Worm (Caenorhabditis elegans) whole organism, L4 larva: ENCODE data around the gene T09F3.4.

Experiments
- D1046.2 ChIP-seq: fragments of 200-800 bp; sonication (Bioruptor generic); IDR thresholded peaks from 2 replicates; pipeline ENCODE4 v1.3.6; 2022; ENCODE audit warnings: missing genetic modification characterization, missing compliant biosample characterization
- T20F7.1 ChIP-seq: fragments of 200-800 bp; sonication (Bioruptor generic); optimal IDR thresholded peaks from 2 replicates; lab custom pipeline; 2018; ENCODE audit warnings: mild to moderate bottlenecking, missing genetic modification characterization, missing compliant biosample characterization
- T26A8.4 ChIP-seq: fragments of 200-800 bp; sonication (Bioruptor generic); IDR thresholded peaks from 2 replicates; pipeline ENCODE4 v1.3.6; 2022; ENCODE audit warnings: missing genetic modification characterization, missing compliant biosample characterization
- Y105C5A.15 ChIP-seq: fragments of 200-800 bp; sonication (Bioruptor generic); IDR thresholded peaks from 2 replicates; pipeline ENCODE4 v1.3.6; 2022; ENCODE audit warnings: missing genetic modification characterization, missing compliant biosample characterization
- ZK337.2 ChIP-seq: fragments of 200-800 bp; sonication (Bioruptor generic); IDR thresholded peaks from 2 replicates; pipeline ENCODE4 v1.3.6; 2022; ENCODE audit warnings: missing genetic modification reagents, missing genetic modification characterization, missing compliant biosample characterization
- ZK546.5 ChIP-seq, 2 experiments: sonication (generic microtip); optimal IDR thresholded peaks; 2 replicates each; lab custom pipeline; 2017; ENCODE audit warnings: missing biosample characterization in 2 of 2, missing genetic modification characterization in 2 of 2
- aha-1 ChIP-seq: fragments of 150-350 bp; peaks from one replicate; lab custom pipeline; 2014; ENCODE audit warnings: missing biosample characterization, missing genetic modification characterization
- ama-1 ChIP-seq: fragments of 150-350 bp; optimal IDR thresholded peaks from 2 replicates; lab custom pipeline; 2014; ENCODE audit warnings: inconsistent platforms, mixed read lengths
- attf-4 ChIP-seq: sonication (generic microtip); optimal IDR thresholded peaks from 3 replicates; lab custom pipeline; 2017; ENCODE audit warnings: missing biosample characterization, missing genetic modification characterization
- ceh-20 ChIP-seq: fragments of 200-800 bp; sonication (Bioruptor generic); IDR thresholded peaks from 2 replicates; pipeline ENCODE4 v1.3.6; 2022; ENCODE audit warnings: missing genetic modification reagents, missing genetic modification characterization, missing compliant biosample characterization
- ceh-28 ChIP-seq: fragments of 150-350 bp; optimal IDR thresholded peaks from 2 replicates; lab custom pipeline; 2014; ENCODE audit warnings: missing biosample characterization, missing genetic modification reagents, missing genetic modification characterization
- cey-2 ChIP-seq: sonication (generic microtip); optimal IDR thresholded peaks from 3 replicates; lab custom pipeline; 2017; ENCODE audit warnings: missing genetic modification characterization, mild to moderate bottlenecking, missing compliant biosample characterization, antibody characterized with exemption, borderline replicate concordance; ENCODE audit not compliant: insufficient read depth
- ctbp-1 ChIP-seq: fragments of 200-800 bp; sonication (Bioruptor generic); IDR thresholded peaks from 2 replicates; pipeline ENCODE4 v1.3.6; 2022; ENCODE audit warnings: missing genetic modification reagents, missing genetic modification characterization, missing compliant biosample characterization
- dmd-6 ChIP-seq: fragments of 200-800 bp; sonication (Bioruptor generic); IDR thresholded peaks from 2 replicates; pipeline ENCODE4 v1.3.6; 2022; ENCODE audit warnings: missing genetic modification reagents, missing genetic modification characterization, missing compliant biosample characterization
- dmd-9 ChIP-seq: fragments of 200-800 bp; sonication (Bioruptor generic); IDR thresholded peaks from 2 replicates; pipeline ENCODE4 v1.3.6; 2022; ENCODE audit warnings: missing genetic modification reagents, missing genetic modification characterization, missing compliant biosample characterization
- dpl-1 ChIP-seq: fragments of 150-350 bp; optimal IDR thresholded peaks from 2 replicates; lab custom pipeline; 2014; ENCODE audit warnings: missing biosample characterization, missing genetic modification reagents, missing genetic modification characterization
- duxl-1 ChIP-seq: sonication (generic microtip); optimal IDR thresholded peaks from 2 replicates; lab custom pipeline; 2016; ENCODE audit warnings: mild to moderate bottlenecking, missing genetic modification characterization, moderate library complexity, missing compliant biosample characterization; ENCODE audit not compliant: poor library complexity
- dve-1 ChIP-seq: sonication (generic microtip); optimal IDR thresholded peaks from 2 replicates; lab custom pipeline; 2017; ENCODE audit warnings: antibody characterized with exemption, mild to moderate bottlenecking, missing genetic modification characterization, missing compliant biosample characterization; ENCODE audit not compliant: insufficient read depth
- egl-43 ChIP-seq: fragments of 200-800 bp; sonication (Bioruptor generic); IDR thresholded peaks from 2 replicates; pipeline ENCODE4 v1.3.6; 2022; ENCODE audit warnings: missing genetic modification reagents, missing genetic modification characterization, missing compliant biosample characterization
- hif-1 ChIP-seq, 2 experiments: sonication (generic microtip); optimal IDR thresholded peaks; 2 replicates each; lab custom pipeline; 2016 to 2017; ENCODE audit warnings: missing compliant biosample characterization in 2 of 2, missing genetic modification characterization in 2 of 2, missing genetic modification reagents in 2 of 2, missing genotype in 2 of 2, mild to moderate bottlenecking in 1 of 2
- hlh-11 ChIP-seq: fragments of 200-800 bp; sonication (Bioruptor generic); optimal IDR thresholded peaks from 2 replicates; lab custom pipeline; 2018; ENCODE audit warnings: mild to moderate bottlenecking, missing genetic modification characterization, missing compliant biosample characterization
- hmg-1.1 ChIP-seq: fragments of 200-800 bp; sonication (Bioruptor generic); IDR thresholded peaks from 2 replicates; pipeline ENCODE4 v1.3.6; 2022; ENCODE audit warnings: missing genetic modification reagents, missing genetic modification characterization, missing compliant biosample characterization
- lir-3 ChIP-seq: sonication (generic microtip); optimal IDR thresholded peaks from 2 replicates; lab custom pipeline; 2016; ENCODE audit warnings: mild to moderate bottlenecking, missing genetic modification characterization, missing compliant biosample characterization
- madf-9 ChIP-seq: fragments of 200-800 bp; sonication (Bioruptor generic); conservative IDR thresholded peaks from 2 replicates; pipeline ENCODE4 v1.3.6; 2022; ENCODE audit warnings: missing genetic modification reagents, missing genetic modification characterization, missing compliant biosample characterization
- mdl-1 ChIP-seq, 2 experiments: fragments of 150-350 bp in 1 of 2; sonication (generic microtip) in 1 of 2; optimal IDR thresholded peaks; 2 replicates each; lab custom pipeline; 2014 to 2017; ENCODE audit warnings: missing biosample characterization in 2 of 2, missing genetic modification characterization in 2 of 2
- mdt-29 ChIP-seq: fragments of 200-800 bp; sonication (Bioruptor generic); IDR thresholded peaks from 2 replicates; pipeline ENCODE4 v1.3.6; 2022; ENCODE audit warnings: missing genetic modification reagents, missing genetic modification characterization, missing compliant biosample characterization
- mes-2 ChIP-seq: sonication (generic microtip); optimal IDR thresholded peaks from 2 replicates; lab custom pipeline; 2016; ENCODE audit warnings: missing genotype, mild to moderate bottlenecking, missing genetic modification characterization, missing compliant biosample characterization; ENCODE audit not compliant: poor library complexity, severe bottlenecking
- mxl-2 ChIP-seq: fragments of 200-800 bp; sonication (Bioruptor generic); conservative IDR thresholded peaks from 2 replicates; pipeline ENCODE4 v1.3.6; 2022; ENCODE audit warnings: missing genetic modification reagents, missing genetic modification characterization, missing compliant biosample characterization
- mxl-3 ChIP-seq: fragments of 200-800 bp; sonication (Bioruptor generic); optimal IDR thresholded peaks from 2 replicates; lab custom pipeline; 2018; ENCODE audit warnings: mild to moderate bottlenecking, missing genetic modification characterization, missing compliant biosample characterization
- nhr-11 ChIP-seq: fragments of 150-350 bp; optimal IDR thresholded peaks from 2 replicates; lab custom pipeline; 2014; ENCODE audit warnings: missing biosample characterization, missing genetic modification characterization
- nhr-111 ChIP-seq: fragments of 200-800 bp; sonication (Bioruptor generic); optimal IDR thresholded peaks from 2 replicates; lab custom pipeline; 2018; ENCODE audit warnings: mild to moderate bottlenecking, missing genetic modification characterization, missing compliant biosample characterization
- nhr-237 ChIP-seq: sonication (generic microtip); optimal IDR thresholded peaks from 2 replicates; lab custom pipeline; 2017; ENCODE audit warnings: missing biosample characterization, missing genetic modification characterization
- nhr-25 ChIP-seq: sonication (generic microtip); optimal IDR thresholded peaks from 2 replicates; lab custom pipeline; 2017; ENCODE audit warnings: missing genetic modification characterization, mild to moderate bottlenecking, missing compliant biosample characterization, antibody characterized with exemption, moderate library complexity, borderline replicate concordance; ENCODE audit not compliant: insufficient read depth
- nhr-41 ChIP-seq: fragments of 200-800 bp; sonication (Bioruptor generic); IDR thresholded peaks from 2 replicates; pipeline ENCODE4 v1.3.6; 2022; ENCODE audit warnings: missing genetic modification reagents, missing genetic modification characterization, missing compliant biosample characterization
- nhr-77 ChIP-seq: fragments of 150-350 bp; optimal IDR thresholded peaks from 2 replicates; lab custom pipeline; 2014; ENCODE audit warnings: missing biosample characterization, missing genetic modification characterization
- pqm-1 ChIP-seq: sonication (generic microtip); optimal IDR thresholded peaks from 2 replicates; lab custom pipeline; 2017; ENCODE audit warnings: missing biosample characterization, missing genetic modification characterization
- sdz-12 ChIP-seq: fragments of 200-800 bp; sonication (Bioruptor generic); optimal IDR thresholded peaks from 2 replicates; lab custom pipeline; 2018; ENCODE audit warnings: mild to moderate bottlenecking, missing genetic modification characterization, missing compliant biosample characterization
- skn-1 ChIP-seq: fragments of 150-350 bp; optimal IDR thresholded peaks from 2 replicates; lab custom pipeline; 2014; ENCODE audit warnings: missing biosample characterization, missing genetic modification characterization
- snpc-4 ChIP-seq: fragments of 150-350 bp; optimal IDR thresholded peaks from 2 replicates; lab custom pipeline; 2014; ENCODE audit warnings: missing biosample characterization, missing genetic modification characterization
- spr-3 ChIP-seq: fragments of 200-800 bp; sonication (Bioruptor generic); optimal IDR thresholded peaks from 2 replicates; lab custom pipeline; 2018; ENCODE audit warnings: mild to moderate bottlenecking, missing genetic modification characterization, missing compliant biosample characterization
- tag-97 ChIP-seq: fragments of 200-800 bp; sonication (Bioruptor generic); IDR thresholded peaks from 2 replicates; pipeline ENCODE4 v1.3.6; 2022; ENCODE audit warnings: missing genetic modification characterization, missing compliant biosample characterization
- tra-1 ChIP-seq: fragments of 200-800 bp; sonication (Bioruptor generic); IDR thresholded peaks from 2 replicates; pipeline ENCODE4 v1.3.6; 2022; ENCODE audit warnings: missing genetic modification reagents, missing genetic modification characterization, missing compliant biosample characterization
- unc-130 ChIP-seq: sonication (generic microtip); optimal IDR thresholded peaks from 2 replicates; lab custom pipeline; 2016; ENCODE audit warnings: missing genetic modification reagents, missing genetic modification characterization, missing compliant biosample characterization
- unc-62 ChIP-seq, 3 experiments: fragments of 150-350 bp in 1 of 3; sonication (generic microtip); optimal IDR thresholded peaks in 2 of 3; peaks in 1 of 3; 1 replicate in 1 of 3; 2 replicates in 2 of 3; lab custom pipeline; 2014 to 2017; ENCODE audit warnings: missing biosample characterization in 3 of 3, missing genetic modification characterization in 3 of 3, missing genetic modification reagents in 3 of 3, missing genotype in 1 of 3
- zag-1 ChIP-seq: fragments of 150-350 bp; optimal IDR thresholded peaks from 2 replicates; lab custom pipeline; 2014; ENCODE audit warnings: missing biosample characterization, missing genetic modification characterization
- zfp-2 ChIP-seq: sonication (generic microtip); optimal IDR thresholded peaks from 2 replicates; lab custom pipeline; 2016; ENCODE audit warnings: mild to moderate bottlenecking, missing genetic modification characterization, missing compliant biosample characterization
- zfp-3 ChIP-seq: fragments of 200-800 bp; sonication (Bioruptor generic); conservative IDR thresholded peaks from 2 replicates; pipeline ENCODE4 v1.3.6; 2022; ENCODE audit warnings: missing genetic modification reagents, missing genetic modification characterization, missing compliant biosample characterization
- zip-2 ChIP-seq: fragments of 150-350 bp; optimal IDR thresholded peaks from 2 replicates; lab custom pipeline; 2014; ENCODE audit warnings: missing biosample characterization, missing genetic modification characterization
- ztf-11 ChIP-seq: fragments of 150-350 bp; optimal IDR thresholded peaks from 2 replicates; lab custom pipeline; 2014; ENCODE audit warnings: missing biosample characterization, missing genetic modification characterization

The T09F3.4 gene

DNA sequence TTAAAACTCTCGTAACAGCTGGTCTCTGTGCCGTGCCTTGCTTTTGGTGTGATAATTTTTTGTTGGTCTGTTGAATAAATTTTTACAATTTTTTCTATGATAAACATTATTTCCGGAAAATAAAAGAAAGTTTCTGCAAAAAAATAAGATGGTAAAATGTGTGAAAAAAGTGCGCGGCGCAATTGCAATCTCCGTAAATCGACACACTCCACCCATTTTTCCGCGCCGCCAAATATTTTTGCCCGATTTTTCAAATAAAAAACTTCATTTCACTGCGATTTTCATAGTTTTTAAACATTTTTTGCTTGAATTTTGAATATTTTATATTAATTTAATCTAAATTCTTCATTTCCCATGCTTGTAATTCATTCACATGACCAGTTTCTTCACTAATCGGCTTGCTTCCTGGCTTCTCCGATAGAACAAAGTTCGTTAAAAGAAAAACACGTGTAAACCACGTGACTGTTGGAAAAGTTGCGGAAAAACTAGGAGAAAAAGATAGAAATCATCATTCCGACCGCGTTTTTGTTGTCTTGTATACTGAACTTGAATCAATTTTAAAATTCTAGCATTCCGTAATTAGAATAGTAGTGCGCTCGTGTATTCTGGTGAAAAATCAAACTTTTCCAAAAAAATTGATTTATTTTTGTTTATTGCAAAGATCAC lies 7.3 kb upstream of the T09F3.4 start (continued):
- TF ChIP-seq zfp-3 (GFP tag; lab: Robert Waterston, UW) (no peak), cey-2 (tag; lab: Kevin White, UChicago) (no peak), Y105C5A.15 (GFP tag; lab: Robert Waterston, UW) (no peak), ZK337.2 (GFP tag; lab: Robert Waterston, UW) (no peak), nhr-41 (GFP tag; lab: Robert Waterston, UW) (no peak), zag-1 (tag; lab: Kevin White, UChicago) (no peak), ceh-28 (tag; lab: Kevin White, UChicago) (no peak), ctbp-1 (GFP tag; lab: Robert Waterston, UW) (no peak), nhr-77 (tag; lab: Kevin White, UChicago) (peak; percentile 41), tag-97 (GFP tag; lab: Robert Waterston, UW) (no peak), aha-1 (tag; lab: Kevin White, UChicago) (peak; percentile 76), D1046.2 (no peak), mxl-2 (GFP tag; lab: Robert Waterston, UW) (peak; percentile 92), lir-3 (no peak), zip-2 (tag; lab: Kevin White, UChicago) (peak; percentile 21), ZK546.5 (tag; optimal IDR thresholded peaks at IDR 0.05; lab: Kevin White, UChicago) (peak in 1 of 2 experiments; percentile 14), dve-1 (peak; percentile 87), dmd-9 (no peak), spr-3 (GFP tag; lab: Kevin White, UChicago) (no peak), dmd-6 (GFP tag; lab: Robert Waterston, UW) (0 out of 2 replicates have a peak, but pooled peaks have one; percentile 24), unc-130 (GFP tag; lab: Kevin White, UChicago) (peak; percentile 31), nhr-237 (tag; lab: Kevin White, UChicago) (no peak), tra-1 (GFP tag; lab: Robert Waterston, UW) (0 out of 2 replicates have a peak, but pooled peaks have one; percentile 18), ceh-20 (GFP tag; lab: Robert Waterston, UW) (no peak), duxl-1 (peak; percentile 59), T26A8.4 (GFP tag; lab: Robert Waterston, UW) (no peak), egl-43 (GFP tag; lab: Robert Waterston, UW) (0 out of 2 replicates have a peak, but pooled peaks have one; percentile 25), nhr-11 (tag; lab: Kevin White, UChicago) (no peak), unc-62 (GFP tag; optimal IDR thresholded peaks at IDR 0.05 in 1 of 2; lab: Kevin White, UChicago) (no peak), unc-62 (tag; optimal IDR thresholded peaks at IDR 0.05; lab: Kevin White, UChicago) (no peak), pqm-1 (tag; lab: Kevin White, UChicago) (peak; percentile 16), ztf-11 (tag; lab: Kevin White, UChicago) (no peak), mdt-29 (GFP tag; lab: Robert Waterston, UW) (no peak), mdl-1 (tag; optimal IDR thresholded peaks at IDR 0.05; lab: Kevin White, UChicago) (peak in 1 of 2 experiments; percentile 48), nhr-25 (tag; lab: Kevin White, UChicago) (no peak), hlh-11 (tag; lab: Kevin White, UChicago) (peak; percentile 77), mes-2 (tag; lab: Kevin White, UChicago) (peak; percentile 90), hif-1 (tag; optimal IDR thresholded peaks at IDR 0.05; lab: Kevin White, UChicago) (peak in 1 of 2 experiments; percentile 65), dpl-1 (GFP tag; lab: Kevin White, UChicago) (peak; percentile 74), skn-1 (tag; lab: Kevin White, UChicago) (no peak), zfp-2 (tag; lab: Kevin White, UChicago) (no peak), T20F7.1 (peak; percentile 57), madf-9 (GFP tag; lab: Robert Waterston, UW) (no peak), hmg-1.1 (GFP tag; lab: Robert Waterston, UW) (peak; percentile 47; the same call in 1 of the 2 replicates), mxl-3 (GFP tag; lab: Kevin White, UChicago) (peak; percentile 13), snpc-4 (tag; lab: Kevin White, UChicago) (no peak), ama-1 (lab: Kevin White, UChicago) (peak; percentile 70), sdz-12 (no peak), nhr-111 (no peak), attf-4 (tag; lab: Kevin White, UChicago) (no peak)
